Fruit fly (Drosophila melanogaster): ENCODE measurements around the gene CG11911.
A peak's percentile ranks its signal among the peaks of the same experiment; 100 is the strongest.

CG11911 gene

DNA sequence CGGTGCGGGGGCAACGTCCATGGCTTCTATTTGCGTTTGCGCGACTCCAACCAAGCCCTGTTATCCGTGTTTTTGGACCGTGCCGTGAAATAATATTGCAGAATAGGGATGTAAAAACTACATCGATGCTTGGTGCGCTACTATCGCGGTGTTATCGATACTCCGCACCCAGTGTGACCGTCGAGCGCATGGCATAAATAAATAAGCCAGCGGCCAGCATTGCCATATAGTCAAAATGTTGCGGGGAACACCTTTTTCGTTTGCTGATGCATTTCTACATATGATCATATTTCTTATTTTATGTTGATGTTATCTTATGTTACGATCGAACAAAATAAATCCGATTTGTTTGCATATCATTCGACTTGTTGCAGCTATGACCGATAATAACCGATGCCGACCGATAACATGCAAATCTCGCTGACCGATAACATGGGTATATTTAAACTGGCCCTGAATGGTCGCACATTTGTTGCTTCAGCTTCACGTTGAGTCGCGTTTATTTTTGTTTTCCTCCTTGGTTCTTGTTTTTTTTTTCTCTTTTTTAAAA, 43.9 kb downstream of the CG11911 start, which contains the start of gene smo (continued):
- TF ChIP-seq CG6791 (GFP tag; IDR thresholded peaks at IDR 0.05; ENCODE audit: partially characterized antibody) (peak; percentile 81; the same call in 2 of the 3 replicates), corto (GFP tag; optimal IDR thresholded peaks at IDR 0.05) (no peak), mam (GFP tag; optimal IDR thresholded peaks at IDR 0.05) (peak; percentile 22), Vsx1 (GFP tag; optimal IDR thresholded peaks at IDR 0.05) (no peak), CG11093 (GFP tag; IDR thresholded peaks at IDR 0.05) (no peak), Taf1 (GFP tag; IDR thresholded peaks at IDR 0.05) (no peak), CG6175 (GFP tag; IDR thresholded peaks at IDR 0.05) (no peak), vnd (GFP tag; IDR thresholded peaks at IDR 0.05; ENCODE audit: partially characterized antibody) (peak; percentile 79), CG31365 (tag; optimal IDR thresholded peaks at IDR 0.05) (no peak), ssp (GFP tag; IDR thresholded peaks at IDR 0.05) (peak; percentile 35), Stat92E (GFP tag; optimal IDR thresholded peaks at IDR 0.05) (peak in 1 of 3 experiments; percentile 14), CG7745 (tag; optimal IDR thresholded peaks at IDR 0.05) (no peak), Sin3A (optimal IDR thresholded peaks at IDR 0.05) (peak; percentile 100), zfh1 (GFP tag; IDR thresholded peaks at IDR 0.05) (0 out of 3 replicates have a peak, but pooled peaks have one; percentile 11), Bgb (GFP tag; IDR thresholded peaks at IDR 0.05; ENCODE audit: partially characterized antibody) (peak; percentile 87), CG6813 (GFP tag; optimal IDR thresholded peaks at IDR 0.05) (no peak), CG12155 (GFP tag; optimal IDR thresholded peaks at IDR 0.05) (no peak), CG9609 (GFP tag; optimal IDR thresholded peaks at IDR 0.05) (no peak), Nf-YC (tag; optimal IDR thresholded peaks at IDR 0.05) (peak; percentile 28), CG6689 (GFP tag; IDR thresholded peaks at IDR 0.05) (no peak), CG9215 (GFP tag; IDR thresholded peaks at IDR 0.05) (no peak), CG10959 (GFP tag; IDR thresholded peaks at IDR 0.05) (no peak), lola (GFP tag; optimal IDR thresholded peaks at IDR 0.05) (no peak), yki (optimal IDR thresholded peaks at IDR 0.05) (no peak), dimm (GFP tag; IDR thresholded peaks at IDR 0.05) (no peak), Hr3 (GFP tag; optimal IDR thresholded peaks at IDR 0.05) (peak; percentile 33), ewg (GFP tag; optimal IDR thresholded peaks at IDR 0.05) (peak; percentile 37), az2 (GFP tag; optimal IDR thresholded peaks at IDR 0.05) (no peak), CG12391 (tag; optimal IDR thresholded peaks at IDR 0.05) (peak; percentile 57), luna (GFP tag; optimal IDR thresholded peaks at IDR 0.05) (peak; percentile 16), Meics (GFP tag; optimal IDR thresholded peaks at IDR 0.05) (no peak), CG4820 (GFP tag; optimal IDR thresholded peaks at IDR 0.05) (no peak), CG2199 (GFP tag; IDR thresholded peaks at IDR 0.05) (no peak), HmgD (GFP tag; optimal IDR thresholded peaks at IDR 0.05) (peak; percentile 57), crc (GFP tag; optimal IDR thresholded peaks at IDR 0.05) (no peak), Camta (GFP tag; optimal IDR thresholded peaks at IDR 0.05) (peak; percentile 22), psq (GFP tag; optimal IDR thresholded peaks at IDR 0.05) (no peak), CG4282 (GFP tag; optimal IDR thresholded peaks at IDR 0.05) (no peak), fd3F (GFP tag; optimal IDR thresholded peaks at IDR 0.05) (no peak), sens (GFP tag) (peak; percentile 84), CG12299 (tag; optimal IDR thresholded peaks at IDR 0.05) (no peak), Drgx (GFP tag; IDR thresholded peaks at IDR 0.05) (no peak), CG1233 (GFP tag; optimal IDR thresholded peaks at IDR 0.05) (no peak), ken (GFP tag; IDR thresholded peaks at IDR 0.05) (no peak), Nf-YB (GFP tag; optimal IDR thresholded peaks at IDR 0.05) (no peak), HLH3B (GFP tag; IDR thresholded peaks at IDR 0.05) (no peak), CG34224 (GFP tag; IDR thresholded peaks at IDR 0.05; ENCODE audit: partially characterized antibody) (peak; percentile 80), CG10979 (tag; optimal IDR thresholded peaks at IDR 0.05) (no peak), Med (GFP tag) (peak; percentile 89), CG1529 (GFP tag; optimal IDR thresholded peaks at IDR 0.05) (no peak), Tbp (GFP tag; optimal IDR thresholded peaks at IDR 0.05) (no peak)
